Fruit fly (Drosophila melanogaster) whole organism, embryonic: ENCODE results near the gene Clc.

Source experiments
- Ada2b ChIP-seq: fragments of 200-800 bp; sonication (Bioruptor generic); IDR thresholded peaks from 2 replicates; pipeline ENCODE4 v1.3.6; 2022; ENCODE audit warnings: missing biosample characterization, missing genetic modification characterization
- BEAF-32 ChIP-seq: fragments of 200-800 bp; sonication (Bioruptor generic); optimal IDR thresholded peaks from 3 replicates; lab custom pipeline; 2017; ENCODE audit warnings: missing biosample characterization, missing genetic modification characterization, mild to moderate bottlenecking, moderate library complexity, missing genetic modification reagents
- Bgb ChIP-seq: fragments of 200-800 bp; sonication (Bioruptor generic); IDR thresholded peaks from 2 replicates; pipeline ENCODE4 v1.3.6; 2022; ENCODE audit warnings: missing biosample characterization, missing genetic modification characterization; ENCODE audit not compliant: partially characterized antibody
- CG11723 ChIP-seq: fragments of 200-800 bp; sonication (Bioruptor generic); optimal IDR thresholded peaks from 2 replicates; lab custom pipeline; 2017; ENCODE audit warnings: missing biosample characterization, mild to moderate bottlenecking, missing genetic modification characterization
- CG12219 ChIP-seq: fragments of 200-800 bp; sonication (Bioruptor generic); optimal IDR thresholded peaks from 3 replicates; lab custom pipeline; 2018; ENCODE audit warnings: missing biosample characterization, mild to moderate bottlenecking, missing genetic modification characterization
- CG12769 ChIP-seq: fragments of 200-800 bp; sonication (Bioruptor generic); optimal IDR thresholded peaks from 2 replicates; lab custom pipeline; 2019; ENCODE audit warnings: missing biosample characterization, mild to moderate bottlenecking, missing genetic modification characterization, moderate library complexity
- CG32767 ChIP-seq: fragments of 200-800 bp; sonication (Bioruptor generic); IDR thresholded peaks from 2 replicates; pipeline ENCODE4 v1.3.6; 2022; ENCODE audit warnings: missing biosample characterization, missing genetic modification characterization
- CG32772 ChIP-seq: fragments of 200-800 bp; sonication (Bioruptor generic); IDR thresholded peaks from 2 replicates; pipeline ENCODE4 v1.3.6; 2022; ENCODE audit warnings: missing biosample characterization, missing genetic modification characterization
- CG33213 ChIP-seq: fragments of 200-800 bp; sonication (Bioruptor generic); optimal IDR thresholded peaks from 3 replicates; lab custom pipeline; 2016; ENCODE audit warnings: missing biosample characterization, missing genetic modification characterization
- CG34376 ChIP-seq: fragments of 200-800 bp; sonication (Bioruptor generic); optimal IDR thresholded peaks from 2 replicates; lab custom pipeline; 2018; ENCODE audit warnings: missing biosample characterization, mild to moderate bottlenecking, missing genetic modification characterization
- CG4730 ChIP-seq: fragments of 200-800 bp; sonication (Bioruptor generic); IDR thresholded peaks from 2 replicates; pipeline ENCODE4 v1.3.6; 2022; ENCODE audit warnings: missing biosample characterization, missing genetic modification characterization
- CG5953 ChIP-seq: fragments of 200-800 bp; sonication (Bioruptor generic); IDR thresholded peaks from 2 replicates; pipeline ENCODE4 v1.3.6; 2022; ENCODE audit warnings: missing biosample characterization, missing genetic modification characterization
- CG6654 ChIP-seq: fragments of 200-800 bp; sonication (Bioruptor generic); optimal IDR thresholded peaks from 2 replicates; lab custom pipeline; 2017; ENCODE audit warnings: missing biosample characterization, mild to moderate bottlenecking, missing genetic modification characterization
- CG8089 ChIP-seq: fragments of 200-800 bp; sonication (Bioruptor generic); optimal IDR thresholded peaks from 3 replicates; lab custom pipeline; 2016; ENCODE audit warnings: missing biosample characterization, missing genetic modification characterization
- CG9609 ChIP-seq: fragments of 200-800 bp; sonication (Bioruptor generic); optimal IDR thresholded peaks from 3 replicates; lab custom pipeline; 2016; ENCODE audit warnings: missing biosample characterization, missing genetic modification characterization
- CTCF ChIP-seq: fragments of 200-800 bp; sonication (Bioruptor generic); optimal IDR thresholded peaks from 2 replicates; lab custom pipeline; 2017; ENCODE audit warnings: missing biosample characterization, mild to moderate bottlenecking, missing genetic modification characterization, moderate library complexity
- Doc3 ChIP-seq: fragments of 200-800 bp; sonication (Bioruptor generic); IDR thresholded peaks from 3 replicates; pipeline ENCODE4 v1.3.6; 2022; ENCODE audit warnings: missing biosample characterization, missing genetic modification characterization; ENCODE audit not compliant: partially characterized antibody
- Dref ChIP-seq: fragments of 200-800 bp; sonication (Bioruptor generic); IDR thresholded peaks from 2 replicates; pipeline ENCODE4 v1.3.6; 2022; ENCODE audit warnings: missing biosample characterization, missing genetic modification characterization
- HLH4C ChIP-seq: fragments of 200-800 bp; sonication (Bioruptor generic); IDR thresholded peaks from 3 replicates; pipeline ENCODE4 v1.3.6; 2022; ENCODE audit warnings: missing biosample characterization, missing genetic modification characterization; ENCODE audit not compliant: partially characterized antibody
- Hmx ChIP-seq: fragments of 200-800 bp; sonication (Bioruptor generic); optimal IDR thresholded peaks from 2 replicates; lab custom pipeline; 2016; ENCODE audit warnings: missing biosample characterization, missing genetic modification characterization
- Pdp1 ChIP-seq, 2 experiments: fragments of 200-800 bp; sonication (Bioruptor generic); optimal IDR thresholded peaks; 3 replicates each; lab custom pipeline; 2016; ENCODE audit warnings: missing biosample characterization in 2 of 2, missing genetic modification characterization in 2 of 2, mild to moderate bottlenecking in 1 of 2, moderate library complexity in 1 of 2
- Spps ChIP-seq: fragments of 200-800 bp; sonication (Bioruptor generic); optimal IDR thresholded peaks from 2 replicates; lab custom pipeline; 2018; ENCODE audit warnings: missing biosample characterization, mild to moderate bottlenecking, missing genetic modification characterization
- Trl ChIP-seq, 3 experiments: fragments of >200 bp in 2 of 3; fragments of 200-800 bp in 1 of 3; sonication (Bioruptor generic) in 1 of 3; optimal IDR thresholded peaks; 2 replicates in 1 of 3; 3 replicates in 2 of 3; lab custom pipeline; 2016 to 2017; ENCODE audit warnings: missing biosample characterization in 1 of 3, missing genetic modification characterization in 1 of 3
- Vsx1 ChIP-seq: fragments of 200-800 bp; sonication (Bioruptor generic); optimal IDR thresholded peaks from 2 replicates; lab custom pipeline; 2017; ENCODE audit warnings: missing biosample characterization, mild to moderate bottlenecking, missing genetic modification characterization, missing genetic modification reagents
- YL-1 ChIP-seq: fragments of 200-800 bp; sonication (Bioruptor generic); optimal IDR thresholded peaks from 3 replicates; lab custom pipeline; 2017; ENCODE audit warnings: missing biosample characterization, mild to moderate bottlenecking, missing genetic modification characterization
- chinmo ChIP-seq: fragments of 200-800 bp; sonication (Bioruptor generic); IDR thresholded peaks from 4 replicates; pipeline ENCODE4 v1.3.6; 2022; ENCODE audit warnings: missing biosample characterization, missing genetic modification characterization; ENCODE audit not compliant: partially characterized antibody
- crc ChIP-seq: fragments of 200-800 bp; sonication (Bioruptor generic); optimal IDR thresholded peaks from 2 replicates; lab custom pipeline; 2016; ENCODE audit warnings: missing biosample characterization, missing genetic modification characterization
- cwo ChIP-seq: fragments of 200-800 bp; sonication (Bioruptor generic); optimal IDR thresholded peaks from 3 replicates; lab custom pipeline; 2017; ENCODE audit warnings: missing biosample characterization, missing genetic modification characterization, mild to moderate bottlenecking, moderate library complexity, missing genetic modification reagents
- esg ChIP-seq: fragments of 200-800 bp; sonication (Bioruptor generic); conservative IDR thresholded peaks from 2 replicates; pipeline ENCODE4 v1.3.6; 2022; ENCODE audit warnings: missing biosample characterization, missing genetic modification characterization
- exex ChIP-seq: fragments of 200-800 bp; sonication (Bioruptor generic); optimal IDR thresholded peaks from 4 replicates; lab custom pipeline; 2018; ENCODE audit warnings: missing biosample characterization, mild to moderate bottlenecking, missing genetic modification characterization, moderate library complexity
- fu2 ChIP-seq: fragments of 200-800 bp; sonication (Bioruptor generic); optimal IDR thresholded peaks from 2 replicates; lab custom pipeline; 2016; ENCODE audit warnings: missing biosample characterization, missing genetic modification characterization
- grn ChIP-seq: fragments of 200-800 bp; sonication (Bioruptor generic); optimal IDR thresholded peaks from 3 replicates; lab custom pipeline; 2017; ENCODE audit warnings: missing biosample characterization, missing genetic modification characterization
- hb ChIP-seq: fragments of 200-800 bp; sonication (Bioruptor generic); IDR thresholded peaks from 3 replicates; pipeline ENCODE4 v1.3.6; 2022; ENCODE audit warnings: missing biosample characterization, missing genetic modification characterization; ENCODE audit not compliant: partially characterized antibody
- kni ChIP-seq: fragments of 200-800 bp; sonication (Bioruptor generic); optimal IDR thresholded peaks from 3 replicates; lab custom pipeline; 2017; ENCODE audit warnings: mild to moderate bottlenecking, missing biosample characterization, missing genetic modification reagents, missing genetic modification characterization
- lilli ChIP-seq: fragments of 200-800 bp; sonication (Bioruptor generic); optimal IDR thresholded peaks from 3 replicates; lab custom pipeline; 2016; ENCODE audit warnings: missing biosample characterization, missing genetic modification characterization
- mirr ChIP-seq: fragments of 200-800 bp; sonication (Bioruptor generic); optimal IDR thresholded peaks from 3 replicates; lab custom pipeline; 2018; ENCODE audit warnings: missing biosample characterization, mild to moderate bottlenecking, missing genetic modification characterization
- nerfin-2 ChIP-seq: fragments of 200-800 bp; sonication (Bioruptor generic); IDR thresholded peaks from 2 replicates; pipeline ENCODE4 v1.3.6; 2022; ENCODE audit warnings: missing biosample characterization, missing genetic modification characterization; ENCODE audit not compliant: partially characterized antibody
- peb ChIP-seq: fragments of 200-800 bp; sonication (Bioruptor generic); IDR thresholded peaks from 2 replicates; pipeline ENCODE4 v1.3.6; 2022; ENCODE audit warnings: missing biosample characterization, missing genetic modification characterization
- ro ChIP-seq: fragments of 200-800 bp; sonication (Bioruptor generic); IDR thresholded peaks from 2 replicates; pipeline ENCODE4 v1.3.6; 2022; ENCODE audit warnings: missing biosample characterization, missing genetic modification characterization
- schlank ChIP-seq: fragments of 200-800 bp; sonication (Bioruptor generic); optimal IDR thresholded peaks from 2 replicates; lab custom pipeline; 2018; ENCODE audit warnings: missing biosample characterization, mild to moderate bottlenecking, missing genetic modification characterization
- sens ChIP-seq: fragments of 200-800 bp; sonication (Bioruptor generic); peaks from one replicate; lab custom pipeline; 2016; ENCODE audit warnings: missing biosample characterization, missing genetic modification characterization
- slou ChIP-seq: fragments of 200-800 bp; sonication (Bioruptor generic); optimal IDR thresholded peaks from 3 replicates; lab custom pipeline; 2016; ENCODE audit warnings: missing biosample characterization, missing genetic modification characterization
- tin ChIP-seq: fragments of 200-800 bp; sonication (Bioruptor generic); optimal IDR thresholded peaks from 3 replicates; lab custom pipeline; 2016; ENCODE audit warnings: missing biosample characterization, missing genetic modification characterization
- twi ChIP-seq: fragments of 200-800 bp; optimal IDR thresholded peaks from 2 replicates; lab custom pipeline; 2019; ENCODE audit warnings: missing biosample characterization, mild to moderate bottlenecking, missing genetic modification characterization, moderate library complexity
- vfl ChIP-seq: fragments of 200-800 bp; sonication (Bioruptor generic); optimal IDR thresholded peaks from 2 replicates; lab custom pipeline; 2016; ENCODE audit warnings: missing biosample characterization, missing genetic modification characterization

Gene Clc

DNA sequence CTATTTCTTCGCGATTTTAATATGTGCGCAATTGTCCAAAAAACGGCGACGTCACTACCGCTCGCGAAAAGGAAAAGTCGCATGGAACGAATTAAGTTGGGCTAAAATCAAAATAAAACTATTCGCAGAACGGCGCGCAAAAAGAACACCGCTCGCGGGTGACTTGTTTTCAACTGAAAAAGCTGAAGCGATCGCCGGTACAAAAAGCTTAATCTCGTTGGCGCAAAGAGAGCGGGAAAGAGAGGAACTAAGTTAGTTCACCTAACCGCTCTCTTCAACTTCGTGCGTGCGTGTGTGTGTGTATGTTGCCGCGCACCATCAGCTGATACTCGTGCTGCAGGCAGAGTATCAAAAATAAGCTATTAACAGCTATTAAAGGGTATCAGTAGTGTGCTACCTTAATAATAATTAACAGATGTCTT is 42.7 kb upstream of the Clc start, which contains the start of gene CG42674 (continued):
- TF ChIP-seq twi (no peak), slou (GFP tag; lab: Kevin White, UChicago) (no peak), Ada2b (GFP tag; lab: Robert Waterston, UW) (no peak), lilli (no peak), CG12219 (GFP tag; lab: Kevin White, UChicago) (no peak), CG9609 (GFP tag; lab: Kevin White, UChicago) (no peak), HLH4C (GFP tag; lab: Robert Waterston, UW) (no peak), CG6654 (GFP tag; lab: Kevin White, UChicago) (no peak), schlank (tag; lab: Kevin White, UChicago) (no peak), Trl (optimal IDR thresholded peaks at IDR 0.05; lab: Kevin White, UChicago) (peak; percentile 75 to 77), Trl (GFP tag; optimal IDR thresholded peaks at IDR 0.05; lab: Kevin White, UChicago) (no peak), CG4730 (GFP tag; lab: Robert Waterston, UW) (no peak), Doc3 (GFP tag; lab: Robert Waterston, UW) (no peak), BEAF-32 (no peak), fu2 (GFP tag; lab: Kevin White, UChicago) (no peak), CG32772 (GFP tag; lab: Robert Waterston, UW) (no peak), Spps (tag; lab: Kevin White, UChicago) (no peak), CG5953 (GFP tag; lab: Robert Waterston, UW) (no peak), vfl (GFP tag; lab: Kevin White, UChicago) (no peak), tin (no peak), CG33213 (GFP tag; lab: Kevin White, UChicago) (no peak), CG11723 (no peak), esg (no peak), Hmx (GFP tag; lab: Kevin White, UChicago) (no peak), kni (GFP tag; lab: Kevin White, UChicago) (no peak), crc (GFP tag; lab: Kevin White, UChicago) (no peak), Dref (GFP tag; lab: Robert Waterston, UW) (no peak), hb (GFP tag; lab: Robert Waterston, UW) (no peak), nerfin-2 (no peak), peb (GFP tag; lab: Robert Waterston, UW) (no peak), CG8089 (GFP tag; lab: Kevin White, UChicago) (no peak), YL-1 (GFP tag; lab: Kevin White, UChicago) (no peak), CG32767 (GFP tag; lab: Robert Waterston, UW) (no peak)

DNA sequence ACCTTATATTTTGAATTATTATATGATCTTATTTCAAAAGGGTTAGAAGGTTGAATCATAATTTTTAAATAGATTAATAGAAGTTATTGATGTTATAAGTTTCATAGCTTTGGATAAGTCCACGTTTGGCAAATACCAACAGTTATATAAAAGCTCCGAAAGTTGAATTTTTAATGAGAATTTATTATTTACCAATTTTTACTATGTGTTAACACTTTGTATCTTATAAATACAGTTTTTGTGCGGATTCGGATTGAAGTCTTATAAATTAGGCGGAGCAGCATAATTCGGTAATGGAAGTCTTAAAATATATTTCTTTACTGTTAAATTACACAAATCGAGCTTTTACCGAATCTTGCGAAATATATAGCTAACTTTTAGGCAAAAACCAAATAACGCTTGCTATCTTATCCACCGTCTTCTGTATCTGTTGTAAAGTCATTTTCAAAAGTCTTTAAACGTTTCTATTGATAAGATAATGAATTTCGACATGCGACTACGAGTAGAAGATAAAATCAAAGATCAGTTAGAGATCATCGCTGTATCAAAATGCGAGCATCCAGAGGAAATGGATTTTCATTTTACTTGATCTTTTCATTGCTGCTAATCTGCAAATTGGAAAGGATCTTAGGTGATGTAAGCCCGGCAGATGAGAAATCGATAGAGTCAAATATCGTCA is 41.1 kb upstream of the Clc start, which contains the start of gene CG42833:
Gene CG42833 (plus strand): TSS at position 525 of the 679 bp plus-strand sequence.
- no peak for TF ChIP-seq Vsx1 (GFP tag; lab: Kevin White, UChicago)
- TF ChIP-seq CTCF (GFP tag; lab: Kevin White, UChicago) = peak; percentile 24
- TF ChIP-seq CG12769 (tag; lab: Kevin White, UChicago) = no peak
- TF ChIP-seq grn (GFP tag; lab: Kevin White, UChicago) = peak; percentile 88
- TF ChIP-seq mirr = peak; percentile 92
- TF ChIP-seq exex (tag; lab: Kevin White, UChicago) = peak; percentile 83
- peak; percentile 38 for TF ChIP-seq cwo (GFP tag; lab: Kevin White, UChicago)
- TF ChIP-seq Bgb (GFP tag; lab: Robert Waterston, UW) = 0 out of 2 replicates have a peak, but pooled peaks have one; percentile 5
- TF ChIP-seq Pdp1 (GFP tag; optimal IDR thresholded peaks at IDR 0.05; lab: Kevin White, UChicago) = peak in 1 of 2 experiments; percentile 33
- TF ChIP-seq ro (GFP tag; lab: Robert Waterston, UW) = no peak
- peak; percentile 25 for TF ChIP-seq CG34376 (GFP tag; lab: Kevin White, UChicago)
- TF ChIP-seq sens = peak; percentile 24
- 0 out of 4 replicates have a peak, but pooled peaks have one; percentile 7 for TF ChIP-seq chinmo (GFP tag; lab: Robert Waterston, UW)
